Fruit fly (Drosophila melanogaster): ENCODE measurements around the gene Rbp6.

Gene Rbp6

dm6 chr3L:17011351-17012016 is 226.5 kb downstream of the Rbp6 start:
- TF ChIP-seq ovo (GFP tag; optimal IDR thresholded peaks at IDR 0.05) (peak; percentile 60), pad (GFP tag; optimal IDR thresholded peaks at IDR 0.05) (no peak), CG7101 (tag; optimal IDR thresholded peaks at IDR 0.05) (no peak), Hr96 (GFP tag; optimal IDR thresholded peaks at IDR 0.05) (no peak), CG1620 (GFP tag; optimal IDR thresholded peaks at IDR 0.05) (no peak), Crg-1 (GFP tag; optimal IDR thresholded peaks at IDR 0.05) (no peak), Mnt (GFP tag; optimal IDR thresholded peaks at IDR 0.05) (peak; percentile 6), CG5204 (GFP tag; optimal IDR thresholded peaks at IDR 0.05) (no peak)

dm6 chr3L:17010492-17011303 is 227.3 kb downstream of the Rbp6 start:
- peak; percentile 91 for TF ChIP-seq kay (GFP tag; ENCODE audit: borderline replicate concordance)
- peak; percentile 18 for TF ChIP-seq Hr96 (GFP tag; optimal IDR thresholded peaks at IDR 0.05)
- TF ChIP-seq Mnt (GFP tag; optimal IDR thresholded peaks at IDR 0.05) = no peak
- TF ChIP-seq pad (GFP tag; optimal IDR thresholded peaks at IDR 0.05) = no peak
- peak; percentile 35 for TF ChIP-seq CG12768 (GFP tag; optimal IDR thresholded peaks at IDR 0.05)
- TF ChIP-seq Crg-1 (GFP tag; optimal IDR thresholded peaks at IDR 0.05) = no peak
- peak; percentile 48 for TF ChIP-seq cic (GFP tag; optimal IDR thresholded peaks at IDR 0.05)
- peak in 1 of 2 experiments; percentile 19 for TF ChIP-seq cnc (optimal IDR thresholded peaks at IDR 0.05)

DNA sequence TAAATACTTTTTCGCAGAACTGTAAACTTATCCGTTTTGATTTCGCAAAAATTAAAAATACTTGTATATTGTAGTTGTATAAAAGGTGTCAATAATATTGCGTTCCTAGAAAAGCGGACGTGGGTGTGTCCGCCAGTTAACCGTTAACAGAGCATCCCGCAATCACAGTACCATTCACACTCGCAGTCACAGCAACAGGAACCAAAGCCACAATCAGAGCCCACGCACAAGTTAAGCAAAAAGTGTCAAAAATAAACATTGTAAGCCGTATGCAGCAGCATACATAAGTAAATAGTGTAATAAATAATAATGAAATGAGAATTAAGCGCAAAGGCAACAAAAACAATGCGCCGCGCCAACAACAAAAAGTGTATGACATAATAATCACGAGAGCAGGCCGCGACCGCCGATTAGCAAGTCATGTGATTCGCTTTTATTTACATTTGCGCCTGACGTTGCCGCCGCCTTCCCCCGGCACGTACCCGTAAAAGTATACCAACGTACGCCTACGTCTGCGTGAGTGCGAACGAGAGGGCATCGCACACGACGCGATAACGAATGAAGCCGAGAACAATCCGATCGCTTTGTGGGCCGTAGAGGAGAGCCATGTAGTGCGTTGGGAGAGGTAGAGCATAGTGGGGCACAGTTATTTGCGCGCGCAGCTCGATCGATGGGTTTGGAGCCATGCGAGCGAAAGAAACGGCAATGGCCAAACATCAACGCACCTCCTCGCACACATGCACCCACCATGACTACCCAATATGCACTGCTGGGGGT is 228.1 kb downstream of the Rbp6 start:
- TF ChIP-seq cic (GFP tag; optimal IDR thresholded peaks at IDR 0.05) = peak; percentile 99
- TF ChIP-seq CG12768 (GFP tag; optimal IDR thresholded peaks at IDR 0.05) = peak; percentile 92
- peak; percentile 17 for TF ChIP-seq CG1620 (GFP tag; optimal IDR thresholded peaks at IDR 0.05)
- peak; percentile 53 for TF ChIP-seq CG5204 (GFP tag; optimal IDR thresholded peaks at IDR 0.05)
- peak in 1 of 2 experiments; percentile 76 for TF ChIP-seq cnc (optimal IDR thresholded peaks at IDR 0.05)
- TF ChIP-seq pad (GFP tag; optimal IDR thresholded peaks at IDR 0.05) = peak; percentile 91
- peak; percentile 92 for TF ChIP-seq tj (GFP tag; optimal IDR thresholded peaks at IDR 0.05)
- peak; percentile 78 for TF ChIP-seq Hr96 (GFP tag; optimal IDR thresholded peaks at IDR 0.05)
- TF ChIP-seq CG33017 (tag; optimal IDR thresholded peaks at IDR 0.05) = peak; percentile 69
- TF ChIP-seq kay (GFP tag; ENCODE audit: borderline replicate concordance) = no peak
- TF ChIP-seq Clk (GFP tag; optimal IDR thresholded peaks at IDR 0.05) = peak; percentile 38
- peak; percentile 2 for TF ChIP-seq Crg-1 (GFP tag; optimal IDR thresholded peaks at IDR 0.05)
- peak; percentile 53 for TF ChIP-seq CG7045 (GFP tag; optimal IDR thresholded peaks at IDR 0.05)
- TF ChIP-seq CG14711 (tag; optimal IDR thresholded peaks at IDR 0.05) = no peak
- peak; percentile 82 for TF ChIP-seq ovo (GFP tag; optimal IDR thresholded peaks at IDR 0.05)
- TF ChIP-seq toe (GFP tag; optimal IDR thresholded peaks at IDR 0.05) = no peak
- peak; percentile 92 for TF ChIP-seq Mnt (GFP tag; optimal IDR thresholded peaks at IDR 0.05)
- TF ChIP-seq bab1 (GFP tag; optimal IDR thresholded peaks at IDR 0.05) = peak; percentile 74
- TF ChIP-seq CG7101 (tag; optimal IDR thresholded peaks at IDR 0.05) = peak; percentile 44
- TF ChIP-seq CG11617 (GFP tag; optimal IDR thresholded peaks at IDR 0.05) = peak; percentile 28

dm6 chr3L:17008911-17009364 is 229.1 kb downstream of the Rbp6 start:
- no peak for TF ChIP-seq ovo (GFP tag; optimal IDR thresholded peaks at IDR 0.05)
- TF ChIP-seq toe (GFP tag; optimal IDR thresholded peaks at IDR 0.05) = peak; percentile 9
- TF ChIP-seq tj (GFP tag; optimal IDR thresholded peaks at IDR 0.05) = peak; percentile 12
- peak; percentile 63 for TF ChIP-seq kay (GFP tag; ENCODE audit: borderline replicate concordance)
- peak; percentile 47 for TF ChIP-seq cic (GFP tag; optimal IDR thresholded peaks at IDR 0.05)
- TF ChIP-seq CG33017 (tag; optimal IDR thresholded peaks at IDR 0.05) = peak; percentile 2
